Worm (Caenorhabditis elegans) whole organism, mixed stage, embryonic: Measurements from ENCODE around the gene selt-1.1.

Source experiments
- ceh-39 ChIP-seq: fragments of 150-350 bp; optimal IDR thresholded peaks from 2 replicates; lab custom pipeline; 2014; ENCODE audit warnings: missing biosample characterization, missing genetic modification characterization
- drap-1 ChIP-seq: fragments of 200-800 bp; sonication (Bioruptor generic); optimal IDR thresholded peaks from 3 replicates; lab custom pipeline; 2018; ENCODE audit warnings: mild to moderate bottlenecking, missing genetic modification characterization, missing compliant biosample characterization
- ham-2 ChIP-seq: fragments of 200-800 bp; sonication (Bioruptor generic); optimal IDR thresholded peaks from 2 replicates; lab custom pipeline; 2018; ENCODE audit warnings: mild to moderate bottlenecking, missing genetic modification characterization, missing compliant biosample characterization
- lin-13 ChIP-seq: fragments of 150-350 bp; optimal IDR thresholded peaks from 2 replicates; lab custom pipeline; 2014; ENCODE audit warnings: missing biosample characterization, missing genetic modification characterization
- mep-1 ChIP-seq: fragments of 150-350 bp; optimal IDR thresholded peaks from 2 replicates; lab custom pipeline; 2017; ENCODE audit warnings: missing biosample characterization, missing genetic modification reagents, missing genetic modification characterization, inconsistent platforms
- pha-4 ChIP-seq: fragments of 150-350 bp; optimal IDR thresholded peaks from 2 replicates; lab custom pipeline; 2018; ENCODE audit warnings: missing biosample characterization, missing genetic modification reagents, missing genetic modification characterization

DNA sequence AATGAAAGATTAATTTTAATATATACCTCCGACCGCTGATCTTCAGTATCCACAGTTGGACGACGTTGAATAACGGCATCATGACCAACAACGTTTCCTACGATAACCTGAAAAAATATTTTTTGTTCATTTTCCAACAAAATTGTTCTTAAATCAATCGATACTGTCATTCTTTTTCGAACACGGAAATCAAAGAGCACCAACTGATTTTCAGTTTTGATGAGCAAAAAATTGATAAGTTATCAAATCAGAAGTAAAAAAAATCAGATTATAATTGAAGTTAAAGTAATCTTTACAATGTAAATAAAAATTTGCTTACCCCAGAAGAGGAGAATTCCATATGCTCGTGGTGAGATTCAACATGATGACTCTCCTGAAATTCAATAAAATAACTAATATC lies 27.9 kb downstream of the selt-1.1 start:
- TF ChIP-seq ceh-39 (tag; lab: Kevin White, UChicago): no peak
- no peak for TF ChIP-seq pha-4 (tag; lab: Kevin White, UChicago)
- no peak for TF ChIP-seq mep-1 (tag; lab: Kevin White, UChicago)
- TF ChIP-seq lin-13 (tag; lab: Kevin White, UChicago): no peak
- TF ChIP-seq drap-1: no peak
- no peak for TF ChIP-seq ham-2 (GFP tag; lab: Kevin White, UChicago)
